Worm (Caenorhabditis elegans) whole organism, L2 larva: ENCODE measurements around the gene ZK822.9.

ENCODE experiments used
- R02D3.7 ChIP-seq: fragments of 150-350 bp; optimal IDR thresholded peaks from 2 replicates; lab custom pipeline; 2014; ENCODE audit warnings: missing biosample characterization, missing genetic modification characterization
- ceh-16 ChIP-seq: fragments of 150-350 bp; optimal IDR thresholded peaks from 2 replicates; lab custom pipeline; 2014; ENCODE audit warnings: missing biosample characterization, missing genetic modification characterization
- ceh-82 ChIP-seq: fragments of 150-350 bp; optimal IDR thresholded peaks from 2 replicates; lab custom pipeline; 2014; ENCODE audit warnings: missing biosample characterization, missing genetic modification characterization
- dmd-4 ChIP-seq: sonication (generic microtip); optimal IDR thresholded peaks from 2 replicates; lab custom pipeline; 2017; ENCODE audit warnings: missing biosample characterization, missing genetic modification characterization
- mdl-1 ChIP-seq, 2 experiments: fragments of 150-350 bp in 1 of 2; sonication (generic microtip) in 1 of 2; optimal IDR thresholded peaks; 2 replicates each; lab custom pipeline; 2017; ENCODE audit warnings: missing biosample characterization in 2 of 2, missing genetic modification characterization in 2 of 2
- sem-4 ChIP-seq: fragments of 150-350 bp; optimal IDR thresholded peaks from 2 replicates; lab custom pipeline; 2014; ENCODE audit warnings: missing biosample characterization, missing genetic modification reagents, missing genetic modification characterization
- sma-3 ChIP-seq: sonication (generic microtip); optimal IDR thresholded peaks from 2 replicates; lab custom pipeline; 2016; ENCODE audit warnings: missing genetic modification reagents, missing genetic modification characterization, missing compliant biosample characterization
- ztf-1 ChIP-seq: fragments of 200-800 bp; sonication (Bioruptor generic); conservative IDR thresholded peaks from 2 replicates; pipeline ENCODE4 v1.3.6; 2022; ENCODE audit warnings: missing genetic modification characterization, missing compliant biosample characterization
- ztf-4 ChIP-seq: fragments of 150-350 bp; optimal IDR thresholded peaks from 2 replicates; lab custom pipeline; 2014; ENCODE audit warnings: missing biosample characterization, missing genetic modification characterization

The ZK822.9 gene

DNA sequence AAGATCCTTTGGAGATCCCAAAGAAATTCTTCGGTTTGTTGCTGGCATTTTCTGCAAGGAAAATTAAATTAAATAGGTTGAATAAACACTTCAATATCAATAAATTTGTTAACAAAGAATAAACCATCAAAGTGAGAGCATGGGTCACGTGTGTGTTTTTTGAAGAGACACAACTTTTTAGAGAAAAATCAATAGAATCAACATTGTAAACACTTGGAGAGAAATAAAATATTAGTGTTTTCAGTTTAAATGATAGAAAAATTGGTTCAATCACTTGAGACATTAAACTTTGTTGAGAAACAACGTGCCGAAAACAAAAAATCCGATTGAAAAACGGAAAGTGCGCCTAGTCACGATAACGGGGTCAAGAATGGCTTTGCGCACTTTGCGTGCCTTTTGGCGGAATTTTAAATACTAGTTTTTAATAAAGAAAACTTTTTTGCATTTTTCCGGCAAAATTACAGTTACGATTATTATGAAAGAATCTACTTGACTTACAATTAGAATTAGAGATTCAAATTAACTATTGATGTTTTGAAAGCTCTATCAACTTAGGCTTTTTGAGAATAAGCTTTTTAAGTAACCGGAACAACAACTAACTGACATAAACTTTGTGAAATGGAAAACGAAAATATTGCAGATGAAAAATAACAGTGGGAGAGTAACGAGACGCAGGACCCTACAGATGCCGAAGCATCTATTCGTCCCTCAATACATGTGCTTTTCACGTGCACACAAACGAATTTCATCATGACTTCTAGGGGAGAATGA is 45.9 kb downstream of the ZK822.9 start, which contains the start of gene ZK829.7 (continued):
- TF ChIP-seq dmd-4 (tag; lab: Kevin White, UChicago) (no peak), mdl-1 (tag; optimal IDR thresholded peaks at IDR 0.05; lab: Kevin White, UChicago) (peak in 1 of 2 experiments; percentile 11), ceh-82 (no peak), ceh-16 (tag; lab: Kevin White, UChicago) (no peak)

DNA sequence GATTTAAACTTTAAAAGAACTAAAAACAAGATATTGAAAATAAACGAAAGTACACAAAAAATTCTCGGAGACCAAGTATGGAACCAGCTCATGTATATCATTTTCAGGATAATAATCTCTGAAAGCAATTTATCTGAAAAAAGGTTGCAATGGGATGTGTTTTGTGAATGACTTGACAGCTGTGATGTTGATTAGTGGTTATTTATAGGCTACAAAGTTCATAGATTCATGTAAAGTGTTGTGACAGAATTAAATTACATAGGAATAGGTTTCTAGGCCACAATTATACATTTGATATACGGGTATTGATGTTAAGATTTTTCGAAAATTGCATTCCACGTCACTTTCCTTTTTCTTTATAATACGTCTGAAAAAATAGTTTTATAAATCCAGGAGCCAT is 49.6 kb downstream of the ZK822.9 start, which contains the start of gene srj-1:
TSS of gene srj-1 (minus strand) at position 101 of the 400 bp plus-strand sequence.
- TF ChIP-seq sma-3 (no peak), ztf-1 (GFP tag; lab: Robert Waterston, UW) (no peak), R02D3.7 (tag; lab: Kevin White, UChicago) (no peak), ceh-16 (tag; lab: Kevin White, UChicago) (no peak), ztf-4 (tag; lab: Kevin White, UChicago) (no peak), sem-4 (tag; lab: Kevin White, UChicago) (no peak)
